Worm (Caenorhabditis elegans) whole organism, L1 larva: ENCODE data around the gene F08F3.8.
"Not testable (repeated sequence)": the region's sequence is repeated elsewhere in the genome, so short reads cannot be mapped to it uniquely, and the experiment has no call there.

Source experiments
- aly-2 ChIP-seq: fragments of 150-350 bp; optimal IDR thresholded peaks from 2 replicates; lab custom pipeline; 2014; ENCODE audit warnings: missing biosample characterization, missing genetic modification characterization
- ama-1 ChIP-seq: fragments of 150-350 bp; optimal IDR thresholded peaks from 2 replicates; lab custom pipeline; 2014
- ceh-63 ChIP-seq: fragments of 200-800 bp; sonication (Bioruptor generic); optimal IDR thresholded peaks from 2 replicates; lab custom pipeline; 2018; ENCODE audit warnings: mild to moderate bottlenecking, missing genetic modification characterization, missing compliant biosample characterization
- ceh-90 ChIP-seq: sonication (generic microtip); optimal IDR thresholded peaks from 2 replicates; lab custom pipeline; 2016; ENCODE audit warnings: missing genetic modification characterization, missing compliant biosample characterization
- dpl-1 ChIP-seq, 3 experiments: fragments of 150-350 bp in 2 of 3; sonication (generic microtip) in 1 of 3; optimal IDR thresholded peaks; 2 replicates each; lab custom pipeline; 2014 to 2017; ENCODE audit warnings: missing biosample characterization in 3 of 3, missing genetic modification characterization in 3 of 3, missing genetic modification reagents in 3 of 3
- efl-1 ChIP-seq, 4 experiments: fragments of 150-350 bp; optimal IDR thresholded peaks in 3 of 4; peaks in 1 of 4; 1 replicate in 1 of 4; 2 replicates in 3 of 4; lab custom pipeline; 2014; ENCODE audit warnings: missing biosample characterization in 2 of 4, missing genetic modification characterization in 2 of 4, missing genetic modification reagents in 2 of 4
- efl-3 ChIP-seq: fragments of 200-800 bp; sonication (Bioruptor generic); optimal IDR thresholded peaks from 2 replicates; lab custom pipeline; 2018; ENCODE audit warnings: mild to moderate bottlenecking, missing genetic modification characterization, missing compliant biosample characterization
- elt-3 ChIP-seq, 6 experiments: fragments of 150-350 bp in 1 of 6; sonication (generic microtip); optimal IDR thresholded peaks; 2 replicates each; lab custom pipeline; 2017 to 2018; ENCODE audit warnings: missing biosample characterization in 6 of 6, missing genetic modification characterization in 6 of 6, inconsistent platforms in 1 of 6
- ets-5 ChIP-seq: fragments of 200-800 bp; sonication (Bioruptor generic); IDR thresholded peaks from 2 replicates; pipeline ENCODE4 v1.3.6; 2022; ENCODE audit warnings: missing genetic modification characterization, missing compliant biosample characterization
- fkh-10 ChIP-seq: sonication (generic microtip); optimal IDR thresholded peaks from 2 replicates; lab custom pipeline; 2017; ENCODE audit warnings: missing biosample characterization, missing genetic modification reagents, missing genetic modification characterization
- fkh-8 ChIP-seq: sonication (generic microtip); optimal IDR thresholded peaks from 2 replicates; lab custom pipeline; 2016; ENCODE audit warnings: mild to moderate bottlenecking, missing genetic modification characterization, missing compliant biosample characterization
- fos-1 ChIP-seq: fragments of 150-350 bp; optimal IDR thresholded peaks from 2 replicates; lab custom pipeline; 2014; ENCODE audit warnings: missing biosample characterization, missing genetic modification characterization
- hlh-17 ChIP-seq: fragments of 200-800 bp; sonication (Bioruptor generic); optimal IDR thresholded peaks from 2 replicates; lab custom pipeline; 2018; ENCODE audit warnings: missing genetic modification characterization, mild to moderate bottlenecking, missing compliant biosample characterization, moderate library complexity, borderline replicate concordance
- isw-1 ChIP-seq: fragments of 200-800 bp; sonication (Bioruptor generic); IDR thresholded peaks from 2 replicates; pipeline ENCODE4 v1.3.6; 2022; ENCODE audit warnings: missing genetic modification characterization, missing compliant biosample characterization
- lin-13 ChIP-seq: fragments of 150-350 bp; optimal IDR thresholded peaks from 2 replicates; lab custom pipeline; 2014; ENCODE audit warnings: missing biosample characterization, missing genetic modification reagents, missing genetic modification characterization
- lin-35 ChIP-seq, 2 experiments: fragments of 150-350 bp; optimal IDR thresholded peaks; 2 replicates each; lab custom pipeline; 2014; ENCODE audit warnings: missing biosample characterization in 2 of 2, missing genetic modification characterization in 2 of 2, missing genetic modification reagents in 2 of 2
- mep-1 ChIP-seq: fragments of 150-350 bp; optimal IDR thresholded peaks from 2 replicates; lab custom pipeline; 2014; ENCODE audit warnings: missing biosample characterization, missing genetic modification characterization
- nhr-20 ChIP-seq: sonication (generic microtip); optimal IDR thresholded peaks from 2 replicates; lab custom pipeline; 2016; ENCODE audit warnings: mild to moderate bottlenecking, missing genetic modification characterization, missing compliant biosample characterization
- nhr-237 ChIP-seq: fragments of 150-350 bp; optimal IDR thresholded peaks from 2 replicates; lab custom pipeline; 2014; ENCODE audit warnings: missing biosample characterization, missing genetic modification characterization
- nhr-85 ChIP-seq: sonication (generic microtip); peaks from one replicate; lab custom pipeline; 2016; ENCODE audit warnings: missing genetic modification characterization, inconsistent platforms, missing compliant biosample characterization
- nhr-90 ChIP-seq: sonication (generic microtip); optimal IDR thresholded peaks from 2 replicates; lab custom pipeline; 2016; ENCODE audit warnings: mild to moderate bottlenecking, missing genetic modification characterization, missing compliant biosample characterization; ENCODE audit not compliant: poor library complexity
- pag-3 ChIP-seq: sonication (generic microtip); optimal IDR thresholded peaks from 2 replicates; lab custom pipeline; 2017; ENCODE audit warnings: missing genetic modification characterization, mild to moderate bottlenecking, missing compliant biosample characterization, antibody characterized with exemption, borderline replicate concordance; ENCODE audit not compliant: insufficient read depth
- pax-3 ChIP-seq: fragments of 200-800 bp; sonication (Bioruptor generic); optimal IDR thresholded peaks from 2 replicates; lab custom pipeline; 2018; ENCODE audit warnings: mild to moderate bottlenecking, missing genetic modification characterization, moderate library complexity, missing compliant biosample characterization
- sox-4 ChIP-seq: sonication (generic microtip); optimal IDR thresholded peaks from 2 replicates; lab custom pipeline; 2016; ENCODE audit warnings: missing genetic modification characterization, missing compliant biosample characterization
- unc-86 ChIP-seq: sonication (generic microtip); optimal IDR thresholded peaks from 2 replicates; lab custom pipeline; 2016; ENCODE audit warnings: missing genetic modification characterization, missing compliant biosample characterization
- unc-98 ChIP-seq: fragments of 200-800 bp; sonication (Bioruptor generic); IDR thresholded peaks from 2 replicates; pipeline ENCODE4 v1.3.6; 2022; ENCODE audit warnings: missing genetic modification characterization, missing compliant biosample characterization
- zag-1 ChIP-seq: fragments of 150-350 bp; optimal IDR thresholded peaks from 2 replicates; lab custom pipeline; 2014; ENCODE audit warnings: missing biosample characterization, missing genetic modification characterization
- zip-4 ChIP-seq: fragments of 200-800 bp; sonication (Bioruptor generic); optimal IDR thresholded peaks from 2 replicates; lab custom pipeline; 2018; ENCODE audit warnings: mild to moderate bottlenecking, missing genetic modification characterization, moderate library complexity, missing compliant biosample characterization

The F08F3.8 gene

ce11 chrV:5432499-5432898, at the start of gene F08F3.8:
Gene F08F3.8, minus strand, starts transcription at chrV:5432599.
- TF ChIP-seq sox-4 (no peak), aly-2 (tag; lab: Kevin White, UChicago) (no peak), unc-86 (no peak), nhr-237 (tag; lab: Kevin White, UChicago) (no peak), elt-3 (tag; optimal IDR thresholded peaks at IDR 0.05; lab: Kevin White, UChicago) (no peak), lin-35 (GFP tag; optimal IDR thresholded peaks at IDR 0.05; lab: Kevin White, UChicago) (no peak), nhr-20 (tag; lab: Kevin White, UChicago) (no peak), isw-1 (GFP tag; lab: Robert Waterston, UW) (no peak), efl-3 (GFP tag; lab: Kevin White, UChicago) (no peak), lin-13 (GFP tag; lab: Kevin White, UChicago) (no peak), mep-1 (tag; lab: Kevin White, UChicago) (no peak), ets-5 (GFP tag; lab: Robert Waterston, UW) (no peak), fos-1 (tag; lab: Kevin White, UChicago) (no peak), fkh-10 (GFP tag; lab: Kevin White, UChicago) (no peak), ceh-90 (tag; lab: Kevin White, UChicago) (no peak), ceh-63 (no peak), unc-98 (GFP tag; lab: Robert Waterston, UW) (no peak)
- TF ChIP-seq, all 84 proteins: peak for 0

ce11 chrV:5477719-5478118, 45.3 kb upstream of the F08F3.8 start:
- TF ChIP-seq efl-1 (optimal IDR thresholded peaks at IDR 0.05; lab: Kevin White, UChicago) (peak in 1 of 2 experiments; percentile 52), efl-1 (GFP tag; optimal IDR thresholded peaks at IDR 0.05 in 1 of 2; lab: Kevin White, UChicago) (peak; percentile 59 to 95), lin-35 (GFP tag; optimal IDR thresholded peaks at IDR 0.05; lab: Kevin White, UChicago) (peak in 1 of 2 experiments; percentile 52), pax-3 (tag; lab: Kevin White, UChicago) (no peak), dpl-1 (GFP tag; optimal IDR thresholded peaks at IDR 0.05; lab: Kevin White, UChicago) (peak in 2 of 3 experiments; percentile 43 to 50), ets-5 (GFP tag; lab: Robert Waterston, UW) (no peak)

ce11 chrV:5470930-5471329, 38.5 kb upstream of the F08F3.8 start, which contains the start of gene ZC317.7:
Gene ZC317.7, minus strand, starts transcription at chrV:5471030.
- not testable (repeated sequence) for TF ChIP-seq fkh-8 (tag; lab: Kevin White, UChicago); nhr-85; hlh-17 (GFP tag; lab: Kevin White, UChicago)

ce11 chrV:5468489-5468888, 36.1 kb upstream of the F08F3.8 start, which contains the start of gene ZC317.6:
Gene ZC317.6, minus strand, starts transcription at chrV:5468589.
- TF ChIP-seq nhr-20 (tag; lab: Kevin White, UChicago); efl-3 (GFP tag; lab: Kevin White, UChicago); zag-1 (tag; lab: Kevin White, UChicago): not testable (repeated sequence)

DNA sequence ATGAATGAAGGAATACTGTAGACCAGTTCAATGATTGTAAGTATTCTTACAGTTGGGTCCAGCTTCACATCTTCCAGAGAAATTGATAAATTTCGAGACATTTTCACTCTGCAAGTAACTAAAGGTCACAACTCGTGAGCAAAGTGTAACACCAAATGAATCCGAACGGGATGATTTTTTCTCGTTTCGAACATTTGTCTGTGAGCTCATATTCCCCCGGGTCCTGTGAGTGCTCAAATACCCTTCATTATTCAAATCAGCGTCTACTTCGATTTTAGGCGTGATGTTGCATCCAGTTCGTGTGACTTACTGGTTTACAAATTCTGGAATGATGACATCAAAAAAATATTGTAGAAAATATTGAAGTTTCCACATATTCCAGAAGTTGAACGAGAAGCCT, 32.9 kb upstream of the F08F3.8 start, which contains the start of gene srg-68:
Gene srg-68, minus strand, starts transcription at position 101 of the 400 bp plus-strand sequence.
- TF ChIP-seq pag-3 (tag; lab: Kevin White, UChicago): no peak
- no peak for TF ChIP-seq unc-86
- no peak for TF ChIP-seq ama-1
- no peak for TF ChIP-seq zip-4 (GFP tag; lab: Kevin White, UChicago)
- TF ChIP-seq, all 84 proteins: peak for 0

ce11 chrV:5462894-5463293, 30.5 kb upstream of the F08F3.8 start, which contains the start of gene srg-67:
Gene srg-67, minus strand, starts transcription at chrV:5462994.
- TF ChIP-seq efl-1 (optimal IDR thresholded peaks at IDR 0.05; lab: Kevin White, UChicago) (no peak), efl-1 (GFP tag; optimal IDR thresholded peaks at IDR 0.05 in 1 of 2; lab: Kevin White, UChicago) (peak in 1 of 2 experiments; percentile 26), nhr-90 (tag; lab: Kevin White, UChicago) (no peak)
